Worm (Caenorhabditis elegans) whole organism, late embryonic: ENCODE results near the gene hrde-1.

Experiments used
- T23F11.4 ChIP-seq: fragments of 200-800 bp; sonication (Bioruptor generic); optimal IDR thresholded peaks from 2 replicates; lab custom pipeline; 2018; ENCODE audit warnings: mild to moderate bottlenecking, missing genetic modification characterization, missing compliant biosample characterization
- ama-1 ChIP-seq: fragments of 150-350 bp; optimal IDR thresholded peaks from 2 replicates; lab custom pipeline; 2014
- che-1 ChIP-seq: sonication (generic microtip); optimal IDR thresholded peaks from 2 replicates; lab custom pipeline; 2016; ENCODE audit warnings: mild to moderate bottlenecking, missing genetic modification characterization, missing compliant biosample characterization
- fkh-10 ChIP-seq: fragments of 150-350 bp; optimal IDR thresholded peaks from 2 replicates; lab custom pipeline; 2014; ENCODE audit warnings: missing biosample characterization, missing genetic modification reagents, missing genetic modification characterization
- hlh-30 ChIP-seq: sonication (generic microtip); optimal IDR thresholded peaks from 2 replicates; lab custom pipeline; 2017; ENCODE audit warnings: antibody characterized with exemption, missing genetic modification characterization, missing compliant biosample characterization; ENCODE audit not compliant: insufficient read depth
- hlh-6 ChIP-seq: sonication (generic microtip); optimal IDR thresholded peaks from 2 replicates; lab custom pipeline; 2016; ENCODE audit warnings: missing genotype, missing genetic modification characterization, missing compliant biosample characterization
- pax-1 ChIP-seq: fragments of 150-350 bp; optimal IDR thresholded peaks from 2 replicates; lab custom pipeline; 2014; ENCODE audit warnings: missing biosample characterization, missing genetic modification characterization
- pha-4 ChIP-seq: fragments of 150-350 bp; optimal IDR thresholded peaks from 2 replicates; lab custom pipeline; 2018; ENCODE audit warnings: missing biosample characterization, missing genetic modification reagents, missing genetic modification characterization
- sox-4 ChIP-seq: sonication (generic microtip); optimal IDR thresholded peaks from 2 replicates; lab custom pipeline; 2017; ENCODE audit warnings: mild to moderate bottlenecking, missing genetic modification characterization, inconsistent platforms, missing compliant biosample characterization
- ttx-3 ChIP-seq: sonication (generic microtip); optimal IDR thresholded peaks from 2 replicates; lab custom pipeline; 2016; ENCODE audit warnings: missing genetic modification reagents, missing genetic modification characterization, missing compliant biosample characterization
- unc-3 ChIP-seq, 2 experiments: fragments of 200-800 bp in 1 of 2; sonication (Bioruptor generic) in 1 of 2; sonication (generic microtip) in 1 of 2; conservative IDR thresholded peaks in 1 of 2; optimal IDR thresholded peaks in 1 of 2; 2 replicates each; pipeline versions ENCODE4 v1.3.6 to Lab custom; 2016 to 2022; ENCODE audit warnings: missing compliant biosample characterization in 2 of 2, missing genetic modification characterization in 2 of 2, missing genetic modification reagents in 1 of 2
- unc-86 ChIP-seq: sonication (generic microtip); optimal IDR thresholded peaks from 2 replicates; lab custom pipeline; 2016; ENCODE audit warnings: missing genetic modification characterization, missing compliant biosample characterization

DNA sequence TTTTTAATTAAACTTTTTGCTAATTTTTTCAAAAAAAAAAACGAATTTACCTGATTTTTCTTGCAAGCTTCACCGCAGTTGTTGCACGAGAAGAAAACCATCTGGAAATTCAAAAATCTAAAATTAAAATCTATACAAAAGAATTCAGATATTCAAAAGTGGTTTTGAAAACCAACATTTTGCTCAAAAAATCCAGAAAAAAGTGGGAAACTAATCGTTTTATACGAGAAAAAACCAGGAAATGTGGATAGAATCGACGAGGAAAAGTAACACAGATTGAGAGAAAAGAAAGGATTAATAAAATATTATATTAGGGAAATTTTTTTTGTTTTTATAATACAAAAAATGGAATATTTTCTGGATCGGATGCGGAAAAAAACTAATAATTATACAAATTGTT, 11.9 kb downstream of the hrde-1 start, which contains the start of gene C16C10.8:
- no peak for TF ChIP-seq ama-1 (lab: Kevin White, UChicago)
- TF ChIP-seq unc-86: no peak
- no peak for TF ChIP-seq hlh-6 (tag; lab: Kevin White, UChicago)
- no peak for TF ChIP-seq fkh-10 (GFP tag; lab: Kevin White, UChicago)
- TF ChIP-seq pax-1 (tag; lab: Kevin White, UChicago): no peak
- TF ChIP-seq che-1: no peak
- no peak for TF ChIP-seq hlh-30
- no peak for TF ChIP-seq T23F11.4 (GFP tag; lab: Kevin White, UChicago)
- no peak for TF ChIP-seq pha-4 (tag; lab: Kevin White, UChicago)
- no peak for TF ChIP-seq ttx-3 (tag; lab: Kevin White, UChicago)
- no peak for TF ChIP-seq unc-3 (GFP tag; conservative IDR thresholded peaks at IDR 0.05; lab: Robert Waterston, UW)
- no peak for TF ChIP-seq unc-3 (tag; optimal IDR thresholded peaks at IDR 0.05; lab: Kevin White, UChicago)
- TF ChIP-seq sox-4 (tag; lab: Kevin White, UChicago): no peak
